Worm (Caenorhabditis elegans) whole organism, L1 larva: ENCODE data around the gene srh-216.

ENCODE experiments used
- C04F5.9 ChIP-seq: sonication (generic microtip); optimal IDR thresholded peaks from 2 replicates; lab custom pipeline; 2016; ENCODE audit warnings: missing genetic modification characterization, missing compliant biosample characterization
- blmp-1 ChIP-seq: fragments of 150-350 bp; optimal IDR thresholded peaks from 2 replicates; lab custom pipeline; 2014; ENCODE audit warnings: missing biosample characterization, missing genetic modification characterization
- ceh-82 ChIP-seq, 3 experiments: fragments of 150-350 bp in 1 of 3; sonication (generic microtip) in 2 of 3; optimal IDR thresholded peaks; 2 replicates each; lab custom pipeline; 2014 to 2017; ENCODE audit warnings: missing biosample characterization in 3 of 3, missing genetic modification characterization in 3 of 3
- dpl-1 ChIP-seq, 3 experiments: fragments of 150-350 bp in 2 of 3; sonication (generic microtip) in 1 of 3; optimal IDR thresholded peaks; 2 replicates each; lab custom pipeline; 2014 to 2017; ENCODE audit warnings: missing biosample characterization in 3 of 3, missing genetic modification characterization in 3 of 3, missing genetic modification reagents in 3 of 3
- elt-3 ChIP-seq, 6 experiments: fragments of 150-350 bp in 1 of 6; sonication (generic microtip); optimal IDR thresholded peaks; 2 replicates each; lab custom pipeline; 2017 to 2018; ENCODE audit warnings: missing biosample characterization in 6 of 6, missing genetic modification characterization in 6 of 6, inconsistent platforms in 1 of 6
- lin-15B ChIP-seq: fragments of 150-350 bp; sonication (generic microtip); optimal IDR thresholded peaks from 3 replicates; lab custom pipeline; 2014; ENCODE audit warnings: missing biosample characterization, missing genetic modification characterization
- lin-39 ChIP-seq: fragments of 150-350 bp; optimal IDR thresholded peaks from 2 replicates; lab custom pipeline; 2014; ENCODE audit warnings: missing biosample characterization, missing genetic modification reagents, missing genetic modification characterization
- lsy-2 ChIP-seq, 2 experiments: fragments of 150-350 bp; optimal IDR thresholded peaks; 2 replicates each; lab custom pipeline; 2014; ENCODE audit warnings: missing biosample characterization in 2 of 2, missing genetic modification characterization in 2 of 2
- nhr-76 ChIP-seq: sonication (generic microtip); optimal IDR thresholded peaks from 2 replicates; lab custom pipeline; 2017; ENCODE audit warnings: missing biosample characterization, missing genetic modification characterization
- snpc-4 ChIP-seq: fragments of 150-350 bp; optimal IDR thresholded peaks from 2 replicates; lab custom pipeline; 2014; ENCODE audit warnings: missing biosample characterization, missing genetic modification characterization
- tbx-2 ChIP-seq: sonication (generic microtip); optimal IDR thresholded peaks from 2 replicates; lab custom pipeline; 2016; ENCODE audit warnings: missing genetic modification characterization, missing compliant biosample characterization

DNA sequence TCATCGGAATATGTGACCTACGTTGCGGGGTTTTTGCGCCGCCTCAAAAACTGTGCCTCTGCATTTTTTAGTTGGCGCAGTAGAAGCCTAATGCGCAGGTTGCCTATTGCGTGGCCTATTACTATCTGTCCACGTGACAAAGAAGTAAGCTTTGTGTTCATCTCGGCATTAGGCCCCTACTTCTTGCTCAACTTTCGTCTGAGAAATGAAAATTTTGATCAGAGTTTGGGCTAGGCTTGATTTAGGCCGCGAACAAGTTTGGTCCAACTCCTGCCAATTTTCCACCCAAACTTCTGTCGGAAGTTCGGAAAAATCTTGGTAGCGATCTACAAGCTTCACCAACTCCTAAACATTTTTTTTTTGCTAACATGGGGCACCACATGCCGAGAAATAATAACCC, 45.4 kb downstream of the srh-216 start:
- TF ChIP-seq elt-3 (tag; optimal IDR thresholded peaks at IDR 0.05; lab: Kevin White, UChicago) (no peak), lin-15B (tag; lab: Kevin White, UChicago) (no peak), blmp-1 (tag; lab: Kevin White, UChicago) (no peak), nhr-76 (tag; lab: Kevin White, UChicago) (no peak), snpc-4 (tag; lab: Kevin White, UChicago) (no peak), tbx-2 (tag; lab: Kevin White, UChicago) (no peak), lsy-2 (tag; optimal IDR thresholded peaks at IDR 0.05; lab: Kevin White, UChicago) (no peak), lin-39 (tag; lab: Kevin White, UChicago) (no peak), dpl-1 (GFP tag; optimal IDR thresholded peaks at IDR 0.05; lab: Kevin White, UChicago) (no peak), ceh-82 (tag; optimal IDR thresholded peaks at IDR 0.05; lab: Kevin White, UChicago) (no peak), C04F5.9 (tag; lab: Kevin White, UChicago) (no peak)
